Worm (Caenorhabditis elegans) whole organism, L1 larva: ENCODE results near the gene hpo-10.

Experiments used
- nhr-11 ChIP-seq: fragments of 150-350 bp; optimal IDR thresholded peaks from 2 replicates; lab custom pipeline; 2014; ENCODE audit warnings: missing biosample characterization, missing genetic modification characterization
- nhr-12 ChIP-seq: sonication (generic microtip); optimal IDR thresholded peaks from 2 replicates; lab custom pipeline; 2017; ENCODE audit warnings: missing biosample characterization, missing genetic modification characterization
- tbx-2 ChIP-seq: sonication (generic microtip); optimal IDR thresholded peaks from 2 replicates; lab custom pipeline; 2016; ENCODE audit warnings: missing genetic modification characterization, missing compliant biosample characterization

DNA sequence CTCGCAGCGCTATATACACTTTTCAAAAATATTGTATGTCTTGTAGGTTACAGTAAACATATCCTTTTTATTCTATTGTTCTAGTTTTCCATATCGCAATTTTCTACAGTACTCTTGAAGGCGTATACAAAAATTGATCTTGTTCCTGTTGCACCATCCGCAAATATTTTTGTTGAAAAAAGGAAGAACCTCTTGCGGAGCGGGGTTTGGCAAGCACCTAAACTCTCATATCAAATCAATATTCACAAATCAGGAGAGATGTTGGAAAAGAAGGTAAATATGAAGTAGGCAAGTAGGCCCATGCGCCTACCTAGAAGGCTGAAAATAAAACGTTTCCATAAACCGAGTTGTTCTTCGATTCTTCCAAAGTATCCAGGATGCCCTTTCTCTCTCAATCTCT lies 4.7 kb downstream of the hpo-10 start, which contains the start of gene C28H8.5:
- no peak for TF ChIP-seq tbx-2 (tag; lab: Kevin White, UChicago)
- no peak for TF ChIP-seq nhr-11 (tag; lab: Kevin White, UChicago)
- no peak for TF ChIP-seq nhr-12 (tag; lab: Kevin White, UChicago)
